Worm (Caenorhabditis elegans) whole organism, L4 larva: ENCODE measurements around the gene vamp-8.

ENCODE experiments used
- dmd-9 ChIP-seq: fragments of 200-800 bp; sonication (Bioruptor generic); IDR thresholded peaks from 2 replicates; pipeline ENCODE4 v1.3.6; 2022; ENCODE audit warnings: missing genetic modification reagents, missing genetic modification characterization, missing compliant biosample characterization
- hmg-1.1 ChIP-seq: fragments of 200-800 bp; sonication (Bioruptor generic); IDR thresholded peaks from 2 replicates; pipeline ENCODE4 v1.3.6; 2022; ENCODE audit warnings: missing genetic modification reagents, missing genetic modification characterization, missing compliant biosample characterization
- mep-1 ChIP-seq: fragments of 150-350 bp; sonication (generic microtip); optimal IDR thresholded peaks from 3 replicates; lab custom pipeline; 2014; ENCODE audit warnings: missing biosample characterization, missing genetic modification characterization
- nhr-10 ChIP-seq: fragments of 150-350 bp; optimal IDR thresholded peaks from 2 replicates; lab custom pipeline; 2014; ENCODE audit warnings: missing biosample characterization, missing genetic modification characterization
- nhr-11 ChIP-seq: fragments of 150-350 bp; optimal IDR thresholded peaks from 2 replicates; lab custom pipeline; 2014; ENCODE audit warnings: missing biosample characterization, missing genetic modification characterization
- pha-4 ChIP-seq, 2 experiments: fragments of 150-350 bp in 1 of 2; fragments of 200-800 bp in 1 of 2; sonication (Bioruptor generic) in 1 of 2; IDR thresholded peaks in 1 of 2; optimal IDR thresholded peaks in 1 of 2; 2 replicates each; pipeline versions ENCODE4 v1.3.6 to Lab custom; 2014 to 2022; ENCODE audit warnings: missing genetic modification characterization in 2 of 2, missing genetic modification reagents in 2 of 2, missing biosample characterization in 1 of 2, missing compliant biosample characterization in 1 of 2
- snpc-1.2 ChIP-seq: fragments of 200-800 bp; sonication (Bioruptor generic); IDR thresholded peaks from 2 replicates; pipeline ENCODE4 v1.3.6; 2022; ENCODE audit warnings: missing genetic modification reagents, missing genetic modification characterization, missing compliant biosample characterization

DNA sequence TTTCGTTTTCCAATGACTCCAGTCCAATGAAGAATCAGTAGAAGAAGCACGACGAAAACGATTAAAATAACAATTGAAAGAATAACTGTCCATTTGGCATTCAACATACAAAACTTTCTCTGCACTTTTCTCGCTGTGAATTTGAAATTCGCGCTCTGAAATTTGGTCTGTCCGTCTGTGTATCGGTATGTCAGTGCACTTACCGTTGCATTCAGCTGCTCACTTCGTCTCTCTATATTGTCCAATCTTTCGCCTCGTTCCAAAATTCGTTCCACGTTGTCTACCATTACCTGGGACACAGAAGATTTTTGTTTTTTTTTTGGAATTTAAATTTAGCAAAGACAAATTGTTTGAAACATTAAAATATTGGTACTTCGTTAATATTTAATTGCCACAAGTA, 4.5 kb downstream of the vamp-8 start:
- TF ChIP-seq pha-4 (GFP tag; IDR thresholded peaks at IDR 0.05; lab: Robert Waterston, UW) = no peak
- TF ChIP-seq pha-4 (tag; optimal IDR thresholded peaks at IDR 0.05; lab: Kevin White, UChicago) = no peak
- TF ChIP-seq nhr-10 = no peak
- TF ChIP-seq hmg-1.1 (GFP tag; lab: Robert Waterston, UW) = no peak
- TF ChIP-seq dmd-9 = no peak
- TF ChIP-seq mep-1 (tag; lab: Kevin White, UChicago) = no peak
- TF ChIP-seq nhr-11 = no peak
- TF ChIP-seq snpc-1.2 = no peak
